Fruit fly (Drosophila melanogaster) whole organism, embryonic: Measurements from ENCODE around the gene CG43120.

Experiments
- Abd-B ChIP-seq: fragments of 200-800 bp; sonication (Bioruptor generic); optimal IDR thresholded peaks from 2 replicates; lab custom pipeline; 2018; ENCODE audit warnings: missing biosample characterization, mild to moderate bottlenecking, missing genetic modification characterization, moderate library complexity
- Atf3 ChIP-seq: fragments of 200-800 bp; sonication (Bioruptor generic); optimal IDR thresholded peaks from 3 replicates; lab custom pipeline; 2016; ENCODE audit warnings: missing biosample characterization, missing genetic modification characterization
- CG1024 ChIP-seq: fragments of 200-800 bp; sonication (Bioruptor generic); IDR thresholded peaks from 2 replicates; pipeline ENCODE4 v1.3.6; 2022; ENCODE audit warnings: missing biosample characterization, missing genetic modification characterization
- CG10267 ChIP-seq: fragments of 200-800 bp; sonication (Bioruptor generic); optimal IDR thresholded peaks from 2 replicates; lab custom pipeline; 2018; ENCODE audit warnings: missing biosample characterization, mild to moderate bottlenecking, missing genetic modification characterization, moderate library complexity
- CG10462 ChIP-seq: fragments of 200-800 bp; sonication (Bioruptor generic); optimal IDR thresholded peaks from 2 replicates; lab custom pipeline; 2016; ENCODE audit warnings: missing biosample characterization, missing genetic modification characterization
- CG11504 ChIP-seq: fragments of 200-800 bp; sonication (Bioruptor generic); optimal IDR thresholded peaks from 3 replicates; lab custom pipeline; 2019; ENCODE audit warnings: missing biosample characterization, mild to moderate bottlenecking, missing genetic modification characterization, moderate library complexity
- CG11695 ChIP-seq: fragments of 200-800 bp; sonication (Bioruptor generic); IDR thresholded peaks from 3 replicates; pipeline ENCODE4 v1.3.6; 2022; ENCODE audit warnings: missing biosample characterization, missing genetic modification characterization
- CG11723 ChIP-seq: fragments of 200-800 bp; sonication (Bioruptor generic); optimal IDR thresholded peaks from 2 replicates; lab custom pipeline; 2017; ENCODE audit warnings: missing biosample characterization, mild to moderate bottlenecking, missing genetic modification characterization
- CG12942 ChIP-seq: fragments of 200-800 bp; sonication (Bioruptor generic); optimal IDR thresholded peaks from 3 replicates; lab custom pipeline; 2016; ENCODE audit warnings: missing biosample characterization, missing genetic modification characterization
- CG14014 ChIP-seq: fragments of 200-800 bp; sonication (Bioruptor generic); IDR thresholded peaks from 2 replicates; pipeline ENCODE4 v1.3.6; 2022; ENCODE audit warnings: missing biosample characterization, missing genetic modification characterization
- CG15514 ChIP-seq: fragments of 200-800 bp; sonication (Bioruptor generic); optimal IDR thresholded peaks from 3 replicates; lab custom pipeline; 2017; ENCODE audit warnings: missing biosample characterization, missing genetic modification characterization, mild to moderate bottlenecking, moderate library complexity, missing genetic modification reagents
- CG16815 ChIP-seq: fragments of 200-800 bp; sonication (Bioruptor generic); optimal IDR thresholded peaks from 3 replicates; lab custom pipeline; 2017; ENCODE audit warnings: missing biosample characterization, mild to moderate bottlenecking, missing genetic modification characterization
- CG17361 ChIP-seq: fragments of 200-800 bp; sonication (Bioruptor generic); IDR thresholded peaks from 3 replicates; pipeline ENCODE4 v1.3.6; 2022; ENCODE audit warnings: missing biosample characterization, missing genetic modification characterization
- CG17612 ChIP-seq: fragments of 200-800 bp; sonication (Bioruptor generic); IDR thresholded peaks from 2 replicates; pipeline ENCODE4 v1.3.6; 2022; ENCODE audit warnings: missing biosample characterization, missing genetic modification characterization
- CG17829 ChIP-seq: fragments of 200-800 bp; optimal IDR thresholded peaks from 2 replicates; lab custom pipeline; 2019; ENCODE audit warnings: missing biosample characterization, mild to moderate bottlenecking, missing genetic modification characterization, moderate library complexity
- CG2712 ChIP-seq: fragments of 200-800 bp; optimal IDR thresholded peaks from 3 replicates; lab custom pipeline; 2019; ENCODE audit warnings: missing biosample characterization, mild to moderate bottlenecking, missing genetic modification characterization, moderate library complexity
- CG33213 ChIP-seq: fragments of 200-800 bp; sonication (Bioruptor generic); optimal IDR thresholded peaks from 3 replicates; lab custom pipeline; 2016; ENCODE audit warnings: missing biosample characterization, missing genetic modification characterization
- CG4282 ChIP-seq: fragments of 200-800 bp; sonication (Bioruptor generic); optimal IDR thresholded peaks from 2 replicates; lab custom pipeline; 2016; ENCODE audit warnings: missing biosample characterization, missing genetic modification characterization
- CG4360 ChIP-seq: fragments of 200-800 bp; sonication (Bioruptor generic); IDR thresholded peaks from 2 replicates; pipeline ENCODE4 v1.3.6; 2022; ENCODE audit warnings: missing biosample characterization, missing genetic modification characterization
- CG4424 ChIP-seq: fragments of 200-800 bp; sonication (Bioruptor generic); optimal IDR thresholded peaks from 3 replicates; lab custom pipeline; 2016; ENCODE audit warnings: missing biosample characterization, missing genetic modification characterization
- CG4730 ChIP-seq: fragments of 200-800 bp; sonication (Bioruptor generic); IDR thresholded peaks from 2 replicates; pipeline ENCODE4 v1.3.6; 2022; ENCODE audit warnings: missing biosample characterization, missing genetic modification characterization
- CG8290 ChIP-seq, 3 experiments: fragments of 200-800 bp; sonication (Bioruptor generic); optimal IDR thresholded peaks; 2 replicates each; lab custom pipeline; 2016 to 2019; ENCODE audit warnings: missing biosample characterization in 3 of 3, missing genetic modification characterization in 3 of 3, mild to moderate bottlenecking in 2 of 3, moderate library complexity in 1 of 3
- CG8924 ChIP-seq: fragments of 200-800 bp; optimal IDR thresholded peaks from 3 replicates; lab custom pipeline; 2019; ENCODE audit warnings: missing biosample characterization, mild to moderate bottlenecking, missing genetic modification characterization, moderate library complexity
- CG9876 ChIP-seq: fragments of 200-800 bp; sonication (Bioruptor generic); optimal IDR thresholded peaks from 2 replicates; lab custom pipeline; 2016; ENCODE audit warnings: missing biosample characterization, missing genetic modification characterization
- D19A ChIP-seq: fragments of 200-800 bp; optimal IDR thresholded peaks from 3 replicates; lab custom pipeline; 2019; ENCODE audit warnings: missing biosample characterization, mild to moderate bottlenecking, missing genetic modification characterization, moderate library complexity
- Drgx ChIP-seq: fragments of 200-800 bp; sonication (Bioruptor generic); IDR thresholded peaks from 2 replicates; pipeline ENCODE4 v1.3.6; 2022; ENCODE audit warnings: missing biosample characterization, missing genetic modification characterization
- Fer1 ChIP-seq: fragments of 200-800 bp; sonication (Bioruptor generic); optimal IDR thresholded peaks from 2 replicates; lab custom pipeline; 2017; ENCODE audit warnings: missing biosample characterization, mild to moderate bottlenecking, missing genetic modification characterization
- Hmr ChIP-seq: fragments of 200-800 bp; sonication (Bioruptor generic); optimal IDR thresholded peaks from 3 replicates; lab custom pipeline; 2017; ENCODE audit warnings: mild to moderate bottlenecking, missing biosample characterization, missing genetic modification reagents, missing genetic modification characterization
- Jarid2 ChIP-seq: fragments of 200-800 bp; sonication (Bioruptor generic); optimal IDR thresholded peaks from 3 replicates; lab custom pipeline; 2017; ENCODE audit warnings: mild to moderate bottlenecking, missing biosample characterization, missing genetic modification reagents, missing genetic modification characterization
- ab ChIP-seq: fragments of 200-800 bp; sonication (Bioruptor generic); optimal IDR thresholded peaks from 2 replicates; lab custom pipeline; 2016; ENCODE audit warnings: missing biosample characterization, missing genetic modification characterization
- ac ChIP-seq: fragments of 200-800 bp; sonication (Bioruptor generic); optimal IDR thresholded peaks from 3 replicates; lab custom pipeline; 2017; ENCODE audit warnings: missing biosample characterization, mild to moderate bottlenecking, missing genetic modification characterization
- ato ChIP-seq: fragments of 200-800 bp; sonication (Bioruptor generic); IDR thresholded peaks from 2 replicates; pipeline ENCODE4 v1.3.6; 2022; ENCODE audit warnings: missing biosample characterization, missing genetic modification characterization; ENCODE audit not compliant: partially characterized antibody
- az2 ChIP-seq: fragments of 200-800 bp; sonication (Bioruptor generic); optimal IDR thresholded peaks from 3 replicates; lab custom pipeline; 2016; ENCODE audit warnings: missing biosample characterization, missing genetic modification characterization
- cato ChIP-seq: fragments of 200-800 bp; sonication (Bioruptor generic); optimal IDR thresholded peaks from 2 replicates; lab custom pipeline; 2016; ENCODE audit warnings: missing biosample characterization, missing genetic modification characterization, borderline replicate concordance
- dati ChIP-seq: fragments of 200-800 bp; sonication (Bioruptor generic); IDR thresholded peaks from 2 replicates; pipeline ENCODE4 v1.3.6; 2022; ENCODE audit warnings: missing biosample characterization, missing genetic modification characterization
- dmrt11E ChIP-seq: fragments of 200-800 bp; sonication (Bioruptor generic); optimal IDR thresholded peaks from 3 replicates; lab custom pipeline; 2018; ENCODE audit warnings: missing biosample characterization, mild to moderate bottlenecking, missing genetic modification characterization, moderate library complexity
- dysf ChIP-seq: fragments of 200-800 bp; sonication (Bioruptor generic); IDR thresholded peaks from 3 replicates; pipeline ENCODE4 v1.3.6; 2022; ENCODE audit warnings: missing biosample characterization, missing genetic modification characterization
- esg ChIP-seq: fragments of 200-800 bp; sonication (Bioruptor generic); conservative IDR thresholded peaks from 2 replicates; pipeline ENCODE4 v1.3.6; 2022; ENCODE audit warnings: missing biosample characterization, missing genetic modification characterization
- gt ChIP-seq: fragments of 200-800 bp; sonication (Bioruptor generic); IDR thresholded peaks from 2 replicates; pipeline ENCODE4 v1.3.6; 2022; ENCODE audit warnings: missing biosample characterization, missing genetic modification characterization
- hkb ChIP-seq, 2 experiments: fragments of 200-800 bp in 1 of 2; fragments of >200 bp in 1 of 2; sonication (Bioruptor generic) in 1 of 2; IDR thresholded peaks in 1 of 2; optimal IDR thresholded peaks in 1 of 2; 2 replicates each; pipeline versions ENCODE4 v1.3.6 to Lab custom; 2017 to 2022; ENCODE audit warnings: missing biosample characterization in 1 of 2, missing genetic modification characterization in 1 of 2
- kay ChIP-seq: fragments of 200-800 bp; sonication (Bioruptor generic); optimal IDR thresholded peaks from 2 replicates; lab custom pipeline; 2016; ENCODE audit warnings: missing biosample characterization, missing genetic modification characterization
- lab ChIP-seq: fragments of 200-800 bp; sonication (Bioruptor generic); optimal IDR thresholded peaks from 3 replicates; lab custom pipeline; 2017; ENCODE audit warnings: missing biosample characterization, missing genetic modification characterization, mild to moderate bottlenecking, moderate library complexity, missing genetic modification reagents
- nerfin-1 ChIP-seq: fragments of 200-800 bp; sonication (Bioruptor generic); optimal IDR thresholded peaks from 3 replicates; lab custom pipeline; 2019; ENCODE audit warnings: missing biosample characterization, mild to moderate bottlenecking, missing genetic modification characterization, moderate library complexity
- row ChIP-seq: fragments of 200-800 bp; sonication (Bioruptor generic); IDR thresholded peaks from 3 replicates; pipeline ENCODE4 v1.3.6; 2022; ENCODE audit warnings: missing biosample characterization, missing genetic modification characterization
- seq ChIP-seq: fragments of 200-800 bp; sonication (Bioruptor generic); IDR thresholded peaks from 2 replicates; pipeline ENCODE4 v1.3.6; 2022; ENCODE audit warnings: missing biosample characterization, missing genetic modification characterization
- slbo ChIP-seq: fragments of 200-800 bp; sonication (Bioruptor generic); IDR thresholded peaks from 2 replicates; pipeline ENCODE4 v1.3.6; 2022; ENCODE audit warnings: missing biosample characterization, missing genetic modification characterization
- slp2 ChIP-seq: fragments of 200-800 bp; sonication (Bioruptor generic); optimal IDR thresholded peaks from 2 replicates; lab custom pipeline; 2016; ENCODE audit warnings: missing biosample characterization, missing genetic modification characterization
- trh ChIP-seq: fragments of 200-800 bp; sonication (Bioruptor generic); optimal IDR thresholded peaks from 2 replicates; lab custom pipeline; 2016; ENCODE audit warnings: missing biosample characterization, missing genetic modification characterization
- wor ChIP-seq: fragments of 200-800 bp; sonication (Bioruptor generic); IDR thresholded peaks from 2 replicates; pipeline ENCODE4 v1.3.6; 2022; ENCODE audit warnings: missing biosample characterization, missing genetic modification characterization

Gene CG43120

DNA sequence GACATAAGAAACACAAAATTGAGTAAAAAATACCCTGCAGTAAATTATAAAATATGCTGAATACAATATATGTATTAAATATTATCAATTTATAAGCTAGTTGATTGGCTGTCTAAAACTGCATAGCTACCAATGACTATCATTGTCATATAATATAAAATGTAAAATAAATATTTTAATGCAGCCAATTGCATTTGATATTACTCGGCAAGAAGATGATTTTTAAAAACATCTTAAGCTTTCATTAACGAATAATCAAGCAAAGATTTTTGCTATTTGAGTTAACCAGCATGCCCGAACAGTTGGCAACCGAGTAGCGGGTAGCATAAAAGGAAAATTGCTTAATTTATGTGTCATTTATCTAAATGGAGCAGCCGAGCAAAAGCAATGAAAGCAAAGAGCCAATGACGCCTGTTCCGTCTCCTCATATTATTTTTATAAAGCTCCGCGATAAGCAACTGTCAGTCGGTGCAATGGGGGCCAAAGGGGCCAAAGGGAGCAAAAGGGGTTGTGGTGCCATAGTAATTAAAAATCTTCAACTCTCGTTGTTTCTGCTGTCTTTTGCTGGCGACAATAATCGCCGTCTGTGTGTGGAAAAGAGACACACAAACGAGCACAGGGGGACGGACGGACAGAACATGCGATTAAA, 18.5 kb upstream of the CG43120 start (continued):
- no peak for TF ChIP-seq Atf3
- no peak for TF ChIP-seq ato
- no peak for TF ChIP-seq nerfin-1 (tag; lab: Kevin White, UChicago)
- TF ChIP-seq CG16815 = no peak
- TF ChIP-seq CG12942 = peak; percentile 2
- no peak for TF ChIP-seq CG33213 (GFP tag; lab: Kevin White, UChicago)
- TF ChIP-seq trh = no peak
- peak; percentile 39 for TF ChIP-seq CG17829
- TF ChIP-seq dysf (GFP tag; lab: Robert Waterston, UW) = peak; percentile 59; the same call in 2 of the 3 replicates
- TF ChIP-seq az2 (GFP tag; lab: Kevin White, UChicago) = peak; percentile 47
- no peak for TF ChIP-seq Fer1 (GFP tag; lab: Kevin White, UChicago)
- TF ChIP-seq kay = no peak
- peak; percentile 67 for TF ChIP-seq CG2712 (tag; lab: Kevin White, UChicago)
- no peak for TF ChIP-seq CG4360 (GFP tag; lab: Robert Waterston, UW)
- no peak for TF ChIP-seq hkb (optimal IDR thresholded peaks at IDR 0.05; lab: Kevin White, UChicago)
- TF ChIP-seq hkb (GFP tag; IDR thresholded peaks at IDR 0.05; lab: Robert Waterston, UW) = peak; percentile 36; the same call in 1 of the 2 replicates
- no peak for TF ChIP-seq CG10462 (GFP tag; lab: Kevin White, UChicago)
- TF ChIP-seq gt = no peak
- TF ChIP-seq row = peak; percentile 46; the same call in 2 of the 3 replicates
- no peak for TF ChIP-seq slp2 (GFP tag; lab: Kevin White, UChicago)
- no peak for TF ChIP-seq dati (GFP tag; lab: Robert Waterston, UW)
- 0 out of 2 replicates have a peak, but pooled peaks have one; percentile 8 for TF ChIP-seq CG14014
- TF ChIP-seq ac (GFP tag; lab: Kevin White, UChicago) = no peak
- peak; percentile 21 for TF ChIP-seq Hmr (GFP tag; lab: Kevin White, UChicago)
- peak; percentile 75 for TF ChIP-seq D19A (tag; lab: Kevin White, UChicago)
- TF ChIP-seq CG4424 (GFP tag; lab: Kevin White, UChicago) = peak; percentile 34
- peak; percentile 52 for TF ChIP-seq esg (GFP tag; lab: Robert Waterston, UW)
- no peak for TF ChIP-seq cato (GFP tag; lab: Kevin White, UChicago)
- peak; percentile 22 for TF ChIP-seq lab (GFP tag; lab: Kevin White, UChicago)
- no peak for TF ChIP-seq CG4282 (GFP tag; lab: Kevin White, UChicago)
- no peak for TF ChIP-seq CG9876
- no peak for TF ChIP-seq CG8290 (GFP tag; optimal IDR thresholded peaks at IDR 0.05; lab: Kevin White, UChicago)
- TF ChIP-seq CG8290 (tag; optimal IDR thresholded peaks at IDR 0.05; lab: Kevin White, UChicago) = no peak
- TF ChIP-seq CG1024 = no peak
- peak; percentile 54; the same call in 2 of the 3 replicates for TF ChIP-seq CG11695 (GFP tag; lab: Robert Waterston, UW)
- no peak for TF ChIP-seq CG11723 (GFP tag; lab: Kevin White, UChicago)
- TF ChIP-seq ab = no peak
- peak; percentile 80 for TF ChIP-seq CG17361 (GFP tag; lab: Robert Waterston, UW)
- TF ChIP-seq seq = peak; percentile 18; the same call in 1 of the 2 replicates
- no peak; the same call in 1 of the 2 replicates for TF ChIP-seq CG4730
- peak; percentile 83 for TF ChIP-seq CG11504
- TF ChIP-seq Drgx (GFP tag; lab: Robert Waterston, UW) = 0 out of 2 replicates have a peak, but pooled peaks have one; percentile 35
- TF ChIP-seq Abd-B (GFP tag; lab: Kevin White, UChicago) = peak; percentile 41
- TF ChIP-seq CG15514 (GFP tag; lab: Kevin White, UChicago) = no peak
- TF ChIP-seq CG10267 (tag; lab: Kevin White, UChicago) = peak; percentile 16
- peak; percentile 35; the same call in 1 of the 2 replicates for TF ChIP-seq slbo (GFP tag; lab: Robert Waterston, UW)
- no peak for TF ChIP-seq Jarid2 (GFP tag; lab: Kevin White, UChicago)
- TF ChIP-seq CG17612 (GFP tag; lab: Robert Waterston, UW) = no peak
- TF ChIP-seq dmrt11E = no peak
- 0 out of 2 replicates have a peak, but pooled peaks have one; percentile 37 for TF ChIP-seq wor (GFP tag; lab: Robert Waterston, UW)
- peak; percentile 57 for TF ChIP-seq CG8924 (tag; lab: Kevin White, UChicago)
